Worm (Caenorhabditis elegans) whole organism, L4 larva: Measurements from ENCODE around the gene C14A11.9.
A peak's percentile ranks its signal among the peaks of the same experiment; 100 is the strongest.
"Not testable (repeated sequence)": the region's sequence is repeated elsewhere in the genome, so short reads cannot be mapped to it uniquely, and the experiment has no call there.

Experiments
- D1046.2 ChIP-seq: fragments of 200-800 bp; sonication (Bioruptor generic); IDR thresholded peaks from 2 replicates; pipeline ENCODE4 v1.3.6; 2022; ENCODE audit warnings: missing genetic modification characterization, missing compliant biosample characterization
- F26F4.8 ChIP-seq: fragments of 200-800 bp; sonication (Bioruptor generic); conservative IDR thresholded peaks from 2 replicates; pipeline ENCODE4 v1.3.6; 2022; ENCODE audit warnings: missing genetic modification characterization, missing compliant biosample characterization
- F44E2.7 ChIP-seq: fragments of 200-800 bp; sonication (Bioruptor generic); IDR thresholded peaks from 2 replicates; pipeline ENCODE4 v2.1.2; 2022; ENCODE audit warnings: missing genetic modification characterization, missing compliant biosample characterization
- T26A8.4 ChIP-seq: fragments of 200-800 bp; sonication (Bioruptor generic); IDR thresholded peaks from 2 replicates; pipeline ENCODE4 v1.3.6; 2022; ENCODE audit warnings: missing genetic modification characterization, missing compliant biosample characterization
- Y105C5A.15 ChIP-seq: fragments of 200-800 bp; sonication (Bioruptor generic); IDR thresholded peaks from 2 replicates; pipeline ENCODE4 v1.3.6; 2022; ENCODE audit warnings: missing genetic modification characterization, missing compliant biosample characterization
- Y48G9A.11 ChIP-seq: fragments of 200-800 bp; sonication (Bioruptor generic); IDR thresholded peaks from 2 replicates; pipeline ENCODE4 v1.3.6; 2022; ENCODE audit warnings: missing genetic modification reagents, missing genetic modification characterization, missing compliant biosample characterization
- ZK337.2 ChIP-seq: fragments of 200-800 bp; sonication (Bioruptor generic); IDR thresholded peaks from 2 replicates; pipeline ENCODE4 v1.3.6; 2022; ENCODE audit warnings: missing genetic modification reagents, missing genetic modification characterization, missing compliant biosample characterization
- arid-1 ChIP-seq: fragments of 200-800 bp; sonication (Bioruptor generic); conservative IDR thresholded peaks from 2 replicates; pipeline ENCODE4 v1.3.6; 2022; ENCODE audit warnings: missing genetic modification reagents, missing genetic modification characterization, missing compliant biosample characterization
- ceh-32 ChIP-seq: sonication (generic microtip); optimal IDR thresholded peaks from 2 replicates; lab custom pipeline; 2016; ENCODE audit warnings: mild to moderate bottlenecking, missing genetic modification characterization, missing compliant biosample characterization; ENCODE audit not compliant: poor library complexity
- ceh-44 ChIP-seq: fragments of 200-800 bp; sonication (Bioruptor generic); IDR thresholded peaks from 2 replicates; pipeline ENCODE4 v1.3.6; 2022; ENCODE audit warnings: missing genetic modification reagents, missing genetic modification characterization, missing compliant biosample characterization
- ctbp-1 ChIP-seq: fragments of 200-800 bp; sonication (Bioruptor generic); IDR thresholded peaks from 2 replicates; pipeline ENCODE4 v1.3.6; 2022; ENCODE audit warnings: missing genetic modification reagents, missing genetic modification characterization, missing compliant biosample characterization
- dmd-8 ChIP-seq: fragments of 200-800 bp; sonication (Bioruptor generic); IDR thresholded peaks from 2 replicates; pipeline ENCODE4 v1.3.6; 2022; ENCODE audit warnings: missing genetic modification characterization, missing compliant biosample characterization
- egl-43 ChIP-seq: fragments of 200-800 bp; sonication (Bioruptor generic); IDR thresholded peaks from 2 replicates; pipeline ENCODE4 v1.3.6; 2022; ENCODE audit warnings: missing genetic modification reagents, missing genetic modification characterization, missing compliant biosample characterization
- gei-8 ChIP-seq: fragments of 200-800 bp; sonication (Bioruptor generic); optimal IDR thresholded peaks from 2 replicates; lab custom pipeline; 2018; ENCODE audit warnings: mild to moderate bottlenecking, missing genetic modification characterization, missing compliant biosample characterization
- hlh-30 ChIP-seq: sonication (generic microtip); optimal IDR thresholded peaks from 2 replicates; lab custom pipeline; 2017; ENCODE audit warnings: antibody characterized with exemption, mild to moderate bottlenecking, missing genetic modification characterization, missing compliant biosample characterization; ENCODE audit not compliant: insufficient read depth
- hmg-1.1 ChIP-seq: fragments of 200-800 bp; sonication (Bioruptor generic); IDR thresholded peaks from 2 replicates; pipeline ENCODE4 v1.3.6; 2022; ENCODE audit warnings: missing genetic modification reagents, missing genetic modification characterization, missing compliant biosample characterization
- lim-7 ChIP-seq: fragments of 200-800 bp; sonication (Bioruptor generic); IDR thresholded peaks from 2 replicates; pipeline ENCODE4 v1.3.6; 2022; ENCODE audit warnings: missing genetic modification characterization, missing compliant biosample characterization
- lin-1 ChIP-seq: fragments of 200-800 bp; sonication (Bioruptor generic); IDR thresholded peaks from 2 replicates; pipeline ENCODE4 v1.3.6; 2022; ENCODE audit warnings: missing genetic modification reagents, missing genetic modification characterization, missing compliant biosample characterization
- lin-38 ChIP-seq: fragments of 200-800 bp; sonication (Bioruptor generic); IDR thresholded peaks from 2 replicates; pipeline ENCODE4 v1.3.6; 2022; ENCODE audit warnings: missing genetic modification reagents, missing genetic modification characterization, missing compliant biosample characterization
- lsy-2 ChIP-seq, 2 experiments: fragments of 150-350 bp in 1 of 2; sonication (generic microtip) in 1 of 2; optimal IDR thresholded peaks; 2 replicates each; lab custom pipeline; 2014 to 2017; ENCODE audit warnings: missing biosample characterization in 2 of 2, missing genetic modification characterization in 2 of 2
- madf-5 ChIP-seq, 2 experiments: fragments of 200-800 bp; sonication (Bioruptor generic); IDR thresholded peaks; 2 replicates each; pipeline ENCODE4 v1.3.6; 2022; ENCODE audit warnings: missing compliant biosample characterization in 2 of 2, missing genetic modification characterization in 2 of 2
- madf-9 ChIP-seq: fragments of 200-800 bp; sonication (Bioruptor generic); conservative IDR thresholded peaks from 2 replicates; pipeline ENCODE4 v1.3.6; 2022; ENCODE audit warnings: missing genetic modification reagents, missing genetic modification characterization, missing compliant biosample characterization
- mdt-29 ChIP-seq: fragments of 200-800 bp; sonication (Bioruptor generic); IDR thresholded peaks from 2 replicates; pipeline ENCODE4 v1.3.6; 2022; ENCODE audit warnings: missing genetic modification reagents, missing genetic modification characterization, missing compliant biosample characterization
- mxl-2 ChIP-seq: fragments of 200-800 bp; sonication (Bioruptor generic); conservative IDR thresholded peaks from 2 replicates; pipeline ENCODE4 v1.3.6; 2022; ENCODE audit warnings: missing genetic modification reagents, missing genetic modification characterization, missing compliant biosample characterization
- nhr-102 ChIP-seq: sonication (generic microtip); optimal IDR thresholded peaks from 2 replicates; lab custom pipeline; 2016; ENCODE audit warnings: mild to moderate bottlenecking, missing genetic modification characterization, moderate library complexity, missing compliant biosample characterization
- nhr-111 ChIP-seq: fragments of 200-800 bp; sonication (Bioruptor generic); optimal IDR thresholded peaks from 2 replicates; lab custom pipeline; 2018; ENCODE audit warnings: mild to moderate bottlenecking, missing genetic modification characterization, missing compliant biosample characterization
- nhr-41 ChIP-seq: fragments of 200-800 bp; sonication (Bioruptor generic); IDR thresholded peaks from 2 replicates; pipeline ENCODE4 v1.3.6; 2022; ENCODE audit warnings: missing genetic modification reagents, missing genetic modification characterization, missing compliant biosample characterization
- nhr-42 ChIP-seq: fragments of 200-800 bp; sonication (Bioruptor generic); IDR thresholded peaks from 2 replicates; pipeline ENCODE4 v1.3.6; 2022; ENCODE audit warnings: missing genetic modification characterization, missing compliant biosample characterization
- pha-4 ChIP-seq, 2 experiments: fragments of 150-350 bp in 1 of 2; fragments of 200-800 bp in 1 of 2; sonication (Bioruptor generic) in 1 of 2; IDR thresholded peaks in 1 of 2; optimal IDR thresholded peaks in 1 of 2; 2 replicates each; pipeline versions ENCODE4 v1.3.6 to Lab custom; 2014 to 2022; ENCODE audit warnings: missing genetic modification characterization in 2 of 2, missing genetic modification reagents in 2 of 2, missing biosample characterization in 1 of 2, missing compliant biosample characterization in 1 of 2
- php-3 ChIP-seq: fragments of 200-800 bp; sonication (Bioruptor generic); IDR thresholded peaks from 2 replicates; pipeline ENCODE4 v1.3.6; 2022; ENCODE audit warnings: missing genetic modification reagents, missing genetic modification characterization, missing compliant biosample characterization
- snpc-1.2 ChIP-seq: fragments of 200-800 bp; sonication (Bioruptor generic); IDR thresholded peaks from 2 replicates; pipeline ENCODE4 v1.3.6; 2022; ENCODE audit warnings: missing genetic modification reagents, missing genetic modification characterization, missing compliant biosample characterization
- spr-3 ChIP-seq: fragments of 200-800 bp; sonication (Bioruptor generic); optimal IDR thresholded peaks from 2 replicates; lab custom pipeline; 2018; ENCODE audit warnings: mild to moderate bottlenecking, missing genetic modification characterization, missing compliant biosample characterization
- tra-1 ChIP-seq: fragments of 200-800 bp; sonication (Bioruptor generic); IDR thresholded peaks from 2 replicates; pipeline ENCODE4 v1.3.6; 2022; ENCODE audit warnings: missing genetic modification reagents, missing genetic modification characterization, missing compliant biosample characterization
- vab-7 ChIP-seq: fragments of 200-800 bp; sonication (Bioruptor generic); IDR thresholded peaks from 2 replicates; pipeline ENCODE4 v1.3.6; 2022; ENCODE audit warnings: missing genetic modification reagents, missing genetic modification characterization, missing compliant biosample characterization
- zfp-3 ChIP-seq: fragments of 200-800 bp; sonication (Bioruptor generic); conservative IDR thresholded peaks from 2 replicates; pipeline ENCODE4 v1.3.6; 2022; ENCODE audit warnings: missing genetic modification reagents, missing genetic modification characterization, missing compliant biosample characterization

C14A11.9 gene

ce11 chrX:2802562-2803165 lies 6.8 kb downstream of the C14A11.9 start, which contains the start of gene C14A11.2 (continued):
- TF ChIP-seq ctbp-1 (GFP tag; lab: Robert Waterston, UW) (0 out of 2 replicates have a peak, but pooled peaks have one; percentile 20), spr-3 (no peak), nhr-111 (GFP tag; lab: Kevin White, UChicago) (no peak), ceh-32 (tag; lab: Kevin White, UChicago) (no peak), mdt-29 (GFP tag; lab: Robert Waterston, UW) (no peak), gei-8 (GFP tag; lab: Kevin White, UChicago) (no peak), lsy-2 (tag; optimal IDR thresholded peaks at IDR 0.05; lab: Kevin White, UChicago) (no peak), nhr-102 (tag; lab: Kevin White, UChicago) (no peak), Y105C5A.15 (GFP tag; lab: Robert Waterston, UW) (no peak), D1046.2 (GFP tag; lab: Robert Waterston, UW) (no peak)

- TF ChIP-seq nhr-42 (0 out of 2 replicates have a peak, but pooled peaks have one; percentile 57), ceh-44 (GFP tag; lab: Robert Waterston, UW) (peak; percentile 67; the same call in 1 of the 2 replicates), vab-7 (peak; percentile 87), Y105C5A.15 (GFP tag; lab: Robert Waterston, UW) (0 out of 2 replicates have a peak, but pooled peaks have one; percentile 74), egl-43 (peak; percentile 86), ZK337.2 (peak; percentile 87), T26A8.4 (peak; percentile 42), tra-1 (GFP tag; lab: Robert Waterston, UW) (peak; percentile 73; the same call in 1 of the 2 replicates), php-3 (GFP tag; lab: Robert Waterston, UW) (peak; percentile 55), dmd-8 (GFP tag; lab: Robert Waterston, UW) (peak; percentile 63; the same call in 1 of the 2 replicates), arid-1 (GFP tag; lab: Robert Waterston, UW) (peak; percentile 79), lim-7 (GFP tag; lab: Robert Waterston, UW) (peak; percentile 88), lin-1 (GFP tag; lab: Robert Waterston, UW) (peak; percentile 56; the same call in 1 of the 2 replicates), F44E2.7 (GFP tag; lab: Robert Waterston, UW) (peak; percentile 91; the same call in 1 of the 2 replicates), nhr-41 (GFP tag; lab: Robert Waterston, UW) (peak; percentile 52; the same call in 1 of the 2 replicates), hmg-1.1 (GFP tag; lab: Robert Waterston, UW) (peak; percentile 60; the same call in 1 of the 2 replicates), Y48G9A.11 (0 out of 2 replicates have a peak, but pooled peaks have one; percentile 39), lin-38 (peak; percentile 70), madf-5 (GFP tag; IDR thresholded peaks at IDR 0.05; lab: Robert Waterston, UW) (0 out of 4 replicates have a peak, but pooled peaks have one; percentile 17 to 68), madf-9 (peak; percentile 67), D1046.2 (GFP tag; lab: Robert Waterston, UW) (peak; percentile 82), zfp-3 (GFP tag; lab: Robert Waterston, UW) (0 out of 2 replicates have a peak, but pooled peaks have one; percentile 33), mxl-2 (GFP tag; lab: Robert Waterston, UW) (0 out of 2 replicates have a peak, but pooled peaks have one; percentile 48), F26F4.8 (peak; percentile 76; the same call in 1 of the 2 replicates), pha-4 (GFP tag; IDR thresholded peaks at IDR 0.05; lab: Robert Waterston, UW) (peak; percentile 89; the same call in 1 of the 2 replicates), ctbp-1 (GFP tag; lab: Robert Waterston, UW) (peak; percentile 64; the same call in 1 of the 2 replicates), snpc-1.2 (GFP tag; lab: Robert Waterston, UW) (peak; percentile 87)
- not testable (repeated sequence) for TF ChIP-seq pha-4 (tag; optimal IDR thresholded peaks at IDR 0.05; lab: Kevin White, UChicago)
These were observed 7.8 kb downstream of the C14A11.9 start for ce11 chrX:2801666-2802065.

ce11 chrX:2795054-2795453 lies 14.4 kb downstream of the C14A11.9 start:
- TF ChIP-seq mxl-2 (GFP tag; lab: Robert Waterston, UW) (no peak), hlh-30 (tag; lab: Kevin White, UChicago) (peak; percentile 24)
